Fruit fly (Drosophila melanogaster) whole organism, embryonic: ENCODE measurements around the gene CG9706.

Experiments
- Ada2b ChIP-seq: fragments of 200-800 bp; sonication (Bioruptor generic); IDR thresholded peaks from 2 replicates; pipeline ENCODE4 v1.3.6; 2022; ENCODE audit warnings: missing biosample characterization, missing genetic modification characterization
- Adf1 ChIP-seq: fragments of 200-800 bp; sonication (Bioruptor generic); IDR thresholded peaks from 2 replicates; pipeline ENCODE4 v1.3.6; 2022; ENCODE audit warnings: missing biosample characterization, missing genetic modification characterization
- Aef1 ChIP-seq: fragments of 200-800 bp; sonication (Bioruptor generic); IDR thresholded peaks from 3 replicates; pipeline ENCODE4 v1.3.6; 2022; ENCODE audit warnings: missing biosample characterization, missing genetic modification characterization
- Blimp-1 ChIP-seq: fragments of 200-800 bp; sonication (Bioruptor generic); optimal IDR thresholded peaks from 3 replicates; lab custom pipeline; 2018; ENCODE audit warnings: missing biosample characterization, missing genetic modification characterization, mild to moderate bottlenecking, moderate library complexity, missing genetic modification reagents
- CG12104 ChIP-seq: fragments of 200-800 bp; sonication (Bioruptor generic); optimal IDR thresholded peaks from 3 replicates; lab custom pipeline; 2016; ENCODE audit warnings: missing biosample characterization, missing genetic modification characterization
- CG12769 ChIP-seq: fragments of 200-800 bp; sonication (Bioruptor generic); optimal IDR thresholded peaks from 2 replicates; lab custom pipeline; 2019; ENCODE audit warnings: missing biosample characterization, mild to moderate bottlenecking, missing genetic modification characterization, moderate library complexity
- CG17361 ChIP-seq: fragments of 200-800 bp; sonication (Bioruptor generic); IDR thresholded peaks from 3 replicates; pipeline ENCODE4 v1.3.6; 2022; ENCODE audit warnings: missing biosample characterization, missing genetic modification characterization
- CG17385 ChIP-seq: fragments of 200-800 bp; sonication (Bioruptor generic); optimal IDR thresholded peaks from 3 replicates; lab custom pipeline; 2018; ENCODE audit warnings: missing biosample characterization, mild to moderate bottlenecking, missing genetic modification characterization
- CG17829 ChIP-seq: fragments of 200-800 bp; optimal IDR thresholded peaks from 2 replicates; lab custom pipeline; 2019; ENCODE audit warnings: missing biosample characterization, mild to moderate bottlenecking, missing genetic modification characterization, moderate library complexity
- CG2120 ChIP-seq: fragments of 200-800 bp; sonication (Bioruptor generic); optimal IDR thresholded peaks from 3 replicates; lab custom pipeline; 2016; ENCODE audit warnings: missing biosample characterization, missing genetic modification characterization
- CG2712 ChIP-seq: fragments of 200-800 bp; optimal IDR thresholded peaks from 3 replicates; lab custom pipeline; 2019; ENCODE audit warnings: missing biosample characterization, mild to moderate bottlenecking, missing genetic modification characterization, moderate library complexity
- CG31441 ChIP-seq: fragments of 200-800 bp; sonication (Bioruptor generic); IDR thresholded peaks from 2 replicates; pipeline ENCODE4 v1.3.6; 2022; ENCODE audit warnings: missing biosample characterization, missing genetic modification characterization
- CG32532 ChIP-seq: fragments of 200-800 bp; sonication (Bioruptor generic); IDR thresholded peaks from 2 replicates; pipeline ENCODE4 v1.3.6; 2022; ENCODE audit warnings: missing biosample characterization, missing genetic modification characterization
- CG4360 ChIP-seq: fragments of 200-800 bp; sonication (Bioruptor generic); IDR thresholded peaks from 2 replicates; pipeline ENCODE4 v1.3.6; 2022; ENCODE audit warnings: missing biosample characterization, missing genetic modification characterization
- CG4424 ChIP-seq: fragments of 200-800 bp; sonication (Bioruptor generic); optimal IDR thresholded peaks from 3 replicates; lab custom pipeline; 2016; ENCODE audit warnings: missing biosample characterization, missing genetic modification characterization
- CG6175 ChIP-seq: fragments of 200-800 bp; sonication (Bioruptor generic); IDR thresholded peaks from 3 replicates; pipeline ENCODE4 v1.3.6; 2022; ENCODE audit warnings: missing biosample characterization, missing genetic modification characterization
- CG7357 ChIP-seq: fragments of 200-800 bp; sonication (Bioruptor generic); IDR thresholded peaks from 3 replicates; pipeline ENCODE4 v1.3.6; 2022; ENCODE audit warnings: missing biosample characterization, missing genetic modification characterization
- CG7839 ChIP-seq: fragments of 200-800 bp; sonication (Bioruptor generic); optimal IDR thresholded peaks from 3 replicates; lab custom pipeline; 2018; ENCODE audit warnings: missing biosample characterization, mild to moderate bottlenecking, missing genetic modification characterization, moderate library complexity
- CG7987 ChIP-seq: fragments of 200-800 bp; sonication (Bioruptor generic); optimal IDR thresholded peaks from 2 replicates; lab custom pipeline; 2018; ENCODE audit warnings: missing biosample characterization, mild to moderate bottlenecking, missing genetic modification characterization, moderate library complexity
- CG9727 ChIP-seq: fragments of 200-800 bp; sonication (Bioruptor generic); optimal IDR thresholded peaks from 3 replicates; lab custom pipeline; 2017; ENCODE audit warnings: missing biosample characterization, mild to moderate bottlenecking, missing genetic modification characterization
- CG9817 ChIP-seq: fragments of 200-800 bp; sonication (Bioruptor generic); optimal IDR thresholded peaks from 2 replicates; lab custom pipeline; 2018; ENCODE audit warnings: missing biosample characterization, mild to moderate bottlenecking, missing genetic modification characterization, moderate library complexity
- CoRest ChIP-seq: fragments of 200-800 bp; sonication (Bioruptor generic); optimal IDR thresholded peaks from 3 replicates; lab custom pipeline; 2018; ENCODE audit warnings: missing biosample characterization, mild to moderate bottlenecking, missing genetic modification characterization, moderate library complexity
- Dfd ChIP-seq, 2 experiments: fragments of >200 bp; optimal IDR thresholded peaks; 2 replicates each; lab custom pipeline; 2017; ENCODE audit warnings: missing biosample characterization in 2 of 2, missing genetic modification characterization in 2 of 2
- Gsc ChIP-seq: fragments of 200-800 bp; sonication (Bioruptor generic); IDR thresholded peaks from 2 replicates; pipeline ENCODE4 v1.3.6; 2022; ENCODE audit warnings: missing biosample characterization, missing genetic modification characterization
- HLH4C ChIP-seq: fragments of 200-800 bp; sonication (Bioruptor generic); IDR thresholded peaks from 3 replicates; pipeline ENCODE4 v1.3.6; 2022; ENCODE audit warnings: missing biosample characterization, missing genetic modification characterization; ENCODE audit not compliant: partially characterized antibody
- Hr51 ChIP-seq, 2 experiments: fragments of 200-800 bp; sonication (Bioruptor generic); optimal IDR thresholded peaks; 2 replicates in 1 of 2; 3 replicates in 1 of 2; lab custom pipeline; 2016 to 2018; ENCODE audit warnings: missing biosample characterization in 2 of 2, missing genetic modification characterization in 2 of 2, mild to moderate bottlenecking in 1 of 2, moderate library complexity in 1 of 2
- NC2α ChIP-seq: fragments of 200-800 bp; sonication (Bioruptor generic); optimal IDR thresholded peaks from 2 replicates; lab custom pipeline; 2016; ENCODE audit warnings: missing biosample characterization, missing genetic modification characterization
- Nf-YC ChIP-seq: fragments of 200-800 bp; optimal IDR thresholded peaks from 3 replicates; lab custom pipeline; 2019; ENCODE audit warnings: missing biosample characterization, mild to moderate bottlenecking, missing genetic modification characterization, moderate library complexity
- TFAM ChIP-seq: fragments of 200-800 bp; sonication (Bioruptor generic); optimal IDR thresholded peaks from 2 replicates; lab custom pipeline; 2017; ENCODE audit warnings: missing biosample characterization, missing genetic modification characterization, inconsistent platforms
- Xrp1 ChIP-seq: fragments of 200-800 bp; sonication (Bioruptor generic); IDR thresholded peaks from 2 replicates; pipeline ENCODE4 v1.3.6; 2022; ENCODE audit warnings: missing biosample characterization, missing genetic modification characterization
- ap ChIP-seq: fragments of 200-800 bp; sonication (Bioruptor generic); IDR thresholded peaks from 2 replicates; pipeline ENCODE4 v1.3.6; 2022; ENCODE audit warnings: missing biosample characterization, missing genetic modification characterization
- ase ChIP-seq: fragments of 200-800 bp; sonication (Bioruptor generic); IDR thresholded peaks from 3 replicates; pipeline ENCODE4 v1.3.6; 2022; ENCODE audit warnings: missing biosample characterization, missing genetic modification characterization
- bowl ChIP-seq: fragments of 200-800 bp; sonication (Bioruptor generic); IDR thresholded peaks from 2 replicates; pipeline ENCODE4 v1.3.6; 2022; ENCODE audit warnings: missing biosample characterization, missing genetic modification characterization
- cg ChIP-seq: fragments of 200-800 bp; sonication (Bioruptor generic); optimal IDR thresholded peaks from 3 replicates; lab custom pipeline; 2019; ENCODE audit warnings: missing biosample characterization, mild to moderate bottlenecking, missing genetic modification characterization, moderate library complexity
- chinmo ChIP-seq: fragments of 200-800 bp; sonication (Bioruptor generic); IDR thresholded peaks from 4 replicates; pipeline ENCODE4 v1.3.6; 2022; ENCODE audit warnings: missing biosample characterization, missing genetic modification characterization; ENCODE audit not compliant: partially characterized antibody
- crol ChIP-seq: fragments of 200-800 bp; sonication (Bioruptor generic); IDR thresholded peaks from 2 replicates; pipeline ENCODE4 v1.3.6; 2022; ENCODE audit warnings: missing biosample characterization, missing genetic modification characterization
- crp ChIP-seq, 2 experiments: fragments of 200-800 bp; sonication (Bioruptor generic); optimal IDR thresholded peaks; 2 replicates in 1 of 2; 3 replicates in 1 of 2; lab custom pipeline; 2017; ENCODE audit warnings: missing biosample characterization in 2 of 2, missing genetic modification characterization in 2 of 2, mild to moderate bottlenecking in 1 of 2, moderate library complexity in 1 of 2
- dmrt99B ChIP-seq: fragments of 200-800 bp; sonication (Bioruptor generic); optimal IDR thresholded peaks from 2 replicates; lab custom pipeline; 2018; ENCODE audit warnings: missing biosample characterization, mild to moderate bottlenecking, missing genetic modification characterization, moderate library complexity
- fd96Cb ChIP-seq: fragments of 200-800 bp; sonication (Bioruptor generic); optimal IDR thresholded peaks from 2 replicates; lab custom pipeline; 2018; ENCODE audit warnings: missing biosample characterization, mild to moderate bottlenecking, missing genetic modification characterization, moderate library complexity
- ftz-f1 ChIP-seq: fragments of 200-800 bp; sonication (Bioruptor generic); optimal IDR thresholded peaks from 2 replicates; lab custom pipeline; 2016; ENCODE audit warnings: missing biosample characterization, missing genetic modification characterization
- gem ChIP-seq: fragments of 200-800 bp; sonication (Bioruptor generic); optimal IDR thresholded peaks from 2 replicates; lab custom pipeline; 2019; ENCODE audit warnings: missing biosample characterization, mild to moderate bottlenecking, missing genetic modification characterization, moderate library complexity
- gro ChIP-seq: fragments of 200-800 bp; sonication (Bioruptor generic); optimal IDR thresholded peaks from 2 replicates; lab custom pipeline; 2016; ENCODE audit warnings: missing biosample characterization, missing genetic modification characterization
- hbn ChIP-seq: fragments of 200-800 bp; sonication (Bioruptor generic); IDR thresholded peaks from 2 replicates; pipeline ENCODE4 v1.3.6; 2022; ENCODE audit warnings: missing biosample characterization, missing genetic modification characterization; ENCODE audit not compliant: partially characterized antibody
- ken ChIP-seq: fragments of 200-800 bp; sonication (Bioruptor generic); IDR thresholded peaks from 3 replicates; pipeline ENCODE4 v1.3.6; 2022; ENCODE audit warnings: missing biosample characterization, missing genetic modification characterization
- otp ChIP-seq: fragments of 200-800 bp; sonication (Bioruptor generic); IDR thresholded peaks from 3 replicates; pipeline ENCODE4, ENCODE4 v1.3.6; 2022; ENCODE audit warnings: missing biosample characterization, missing genetic modification characterization
- pan ChIP-seq, 4 experiments: fragments of >200 bp in 3 of 4; fragments of 200-800 bp in 1 of 4; sonication (Bioruptor generic) in 1 of 4; optimal IDR thresholded peaks in 3 of 4; IDR thresholded peaks in 1 of 4; 2 replicates each; pipeline versions ENCODE4 v1.3.6 to Lab custom; 2017 to 2022; ENCODE audit warnings: missing biosample characterization in 2 of 4, missing genetic modification characterization in 2 of 4, mixed read lengths in 1 of 4
- pros ChIP-seq: fragments of 200-800 bp; sonication (Bioruptor generic); optimal IDR thresholded peaks from 3 replicates; lab custom pipeline; 2019; ENCODE audit warnings: missing biosample characterization, mild to moderate bottlenecking, missing genetic modification characterization, moderate library complexity
- sna ChIP-seq: fragments of 200-800 bp; sonication (Bioruptor generic); IDR thresholded peaks from 2 replicates; pipeline ENCODE4 v1.3.6; 2022; ENCODE audit warnings: missing biosample characterization, missing genetic modification characterization; ENCODE audit not compliant: partially characterized antibody
- sr ChIP-seq: fragments of 200-800 bp; sonication (Bioruptor generic); IDR thresholded peaks from 3 replicates; pipeline ENCODE4 v1.3.6; 2022; ENCODE audit warnings: missing biosample characterization, missing genetic modification characterization

CG9706 gene

dm6 chr3L:16824725-16825124 is 41.9 kb downstream of the CG9706 start:
- no peak for TF ChIP-seq NC2α (GFP tag; lab: Kevin White, UChicago)
- TF ChIP-seq CG32532 = no peak
- TF ChIP-seq Gsc = no peak
- TF ChIP-seq crp (GFP tag; optimal IDR thresholded peaks at IDR 0.05; lab: Kevin White, UChicago) = peak in 1 of 2 experiments; percentile 27
- peak; percentile 2 for TF ChIP-seq pros
- peak; percentile 21 for TF ChIP-seq ftz-f1 (GFP tag; lab: Kevin White, UChicago)
- no peak for TF ChIP-seq CG9817
- TF ChIP-seq CG7987 (GFP tag; lab: Kevin White, UChicago) = peak; percentile 90
- TF ChIP-seq crol (GFP tag; lab: Robert Waterston, UW) = peak; percentile 88
- TF ChIP-seq CG2120 (GFP tag; lab: Kevin White, UChicago) = no peak
- peak; percentile 69 for TF ChIP-seq CG12769 (tag; lab: Kevin White, UChicago)
- 0 out of 3 replicates have a peak, but pooled peaks have one; percentile 44 for TF ChIP-seq otp (GFP tag; lab: Robert Waterston, UW)
- peak; percentile 80 for TF ChIP-seq CG4360 (GFP tag; lab: Robert Waterston, UW)
- no peak for TF ChIP-seq ken (GFP tag; lab: Robert Waterston, UW)
- peak; percentile 20; the same call in 1 of the 2 replicates for TF ChIP-seq bowl
- TF ChIP-seq CG12104 (GFP tag; lab: Kevin White, UChicago) = no peak
- TF ChIP-seq ase (GFP tag; lab: Robert Waterston, UW) = peak; percentile 7; the same call in 1 of the 3 replicates
- peak; percentile 52; the same call in 1 of the 3 replicates for TF ChIP-seq CG6175 (GFP tag; lab: Robert Waterston, UW)
- peak; percentile 85; the same call in 1 of the 4 replicates for TF ChIP-seq chinmo (GFP tag; lab: Robert Waterston, UW)
- TF ChIP-seq pan (optimal IDR thresholded peaks at IDR 0.05; lab: Kevin White, UChicago) = no peak
- peak in 1 of 2 experiments; percentile 16 for TF ChIP-seq pan (GFP tag; optimal IDR thresholded peaks at IDR 0.05 in 1 of 2, IDR thresholded peaks at IDR 0.05 in 1 of 2)
- peak; percentile 41 for TF ChIP-seq cg
- TF ChIP-seq sr (GFP tag; lab: Robert Waterston, UW) = peak; percentile 50; the same call in 1 of the 3 replicates
- TF ChIP-seq CG7357 (GFP tag; lab: Robert Waterston, UW) = 0 out of 3 replicates have a peak, but pooled peaks have one; percentile 10
- no peak for TF ChIP-seq HLH4C (GFP tag; lab: Robert Waterston, UW)
- TF ChIP-seq gro (GFP tag; lab: Kevin White, UChicago) = no peak
- TF ChIP-seq TFAM (GFP tag; lab: Kevin White, UChicago) = no peak
- TF ChIP-seq Aef1 (GFP tag; lab: Robert Waterston, UW) = peak; percentile 50

- TF ChIP-seq CG2712 (tag; lab: Kevin White, UChicago) = peak; percentile 31
- TF ChIP-seq Xrp1 = peak; percentile 32; the same call in 1 of the 2 replicates
- no peak for TF ChIP-seq sna (GFP tag; lab: Robert Waterston, UW)
- TF ChIP-seq Blimp-1 (GFP tag; lab: Kevin White, UChicago) = peak; percentile 23
- peak; percentile 21; the same call in 1 of the 2 replicates for TF ChIP-seq Ada2b (GFP tag; lab: Robert Waterston, UW)
- TF ChIP-seq CG7839 = peak; percentile 56
- peak; percentile 8 for TF ChIP-seq CG4424 (GFP tag; lab: Kevin White, UChicago)
- TF ChIP-seq Hr51 (GFP tag; optimal IDR thresholded peaks at IDR 0.05; lab: Kevin White, UChicago) = peak in 1 of 2 experiments; percentile 75
- peak; percentile 72 for TF ChIP-seq gem
- TF ChIP-seq CG17385 (GFP tag; lab: Kevin White, UChicago) = peak; percentile 14
- peak; percentile 38 for TF ChIP-seq CG31441
- 0 out of 3 replicates have a peak, but pooled peaks have one; percentile 45 for TF ChIP-seq CG17361 (GFP tag; lab: Robert Waterston, UW)
- peak; percentile 9 for TF ChIP-seq CG9727 (GFP tag; lab: Kevin White, UChicago)
- peak; percentile 7 for TF ChIP-seq fd96Cb (tag; lab: Kevin White, UChicago)
- peak; percentile 52 for TF ChIP-seq Nf-YC
- TF ChIP-seq Adf1 (GFP tag; lab: Robert Waterston, UW) = no peak
- TF ChIP-seq ap (GFP tag; lab: Robert Waterston, UW) = no peak
- TF ChIP-seq CG17829 (tag; lab: Kevin White, UChicago) = peak; percentile 19
- TF ChIP-seq dmrt99B (tag; lab: Kevin White, UChicago) = peak; percentile 68
- no peak for TF ChIP-seq Dfd (GFP tag; optimal IDR thresholded peaks at IDR 0.05; lab: Kevin White, UChicago)
- peak; percentile 66 for TF ChIP-seq CoRest
- no peak for TF ChIP-seq hbn
Measured at dm6 chr3L:16825195-16825594, 42.4 kb downstream of the CG9706 start.
